Worm (Caenorhabditis elegans) whole organism, midembryonic: ENCODE data around the gene F35A5.2.

ENCODE experiments used
- T22C8.4 ChIP-seq: fragments of 200-800 bp; sonication (Bioruptor generic); IDR thresholded peaks from 2 replicates; pipeline ENCODE4 v1.3.6; 2022; ENCODE audit warnings: missing genetic modification characterization, missing compliant biosample characterization
- cog-1 ChIP-seq: sonication (generic microtip); optimal IDR thresholded peaks from 2 replicates; lab custom pipeline; 2016; ENCODE audit warnings: missing genetic modification characterization, missing compliant biosample characterization
- flt-1 ChIP-seq: fragments of 200-800 bp; sonication (Bioruptor generic); IDR thresholded peaks from 2 replicates; pipeline ENCODE4 v1.3.6; 2022; ENCODE audit warnings: missing genetic modification characterization, missing compliant biosample characterization
- klf-2 ChIP-seq: fragments of 200-800 bp; sonication (Bioruptor generic); conservative IDR thresholded peaks from 2 replicates; pipeline ENCODE4 v1.3.6; 2022; ENCODE audit warnings: missing genetic modification reagents, missing genetic modification characterization, missing compliant biosample characterization
- med-1 ChIP-seq: sonication (generic microtip); optimal IDR thresholded peaks from 2 replicates; lab custom pipeline; 2017; ENCODE audit warnings: missing genetic modification characterization, mild to moderate bottlenecking, missing compliant biosample characterization, antibody characterized with exemption, missing genetic modification reagents; ENCODE audit not compliant: insufficient read depth
- ref-1 ChIP-seq: fragments of 200-800 bp; sonication (Bioruptor generic); conservative IDR thresholded peaks from 2 replicates; pipeline ENCODE4 v1.3.6; 2022; ENCODE audit warnings: missing genetic modification reagents, missing genetic modification characterization, missing compliant biosample characterization
- tab-1 ChIP-seq: fragments of 200-800 bp; sonication (Bioruptor generic); IDR thresholded peaks from 2 replicates; pipeline ENCODE4 v1.3.6; 2022; ENCODE audit warnings: missing genetic modification characterization, missing compliant biosample characterization
- ztf-23 ChIP-seq: fragments of 200-800 bp; sonication (Bioruptor generic); IDR thresholded peaks from 2 replicates; pipeline ENCODE4 v1.3.6; 2022; ENCODE audit warnings: missing genetic modification reagents, missing genetic modification characterization, missing compliant biosample characterization
- ztf-29 ChIP-seq: fragments of 200-800 bp; sonication (Bioruptor generic); IDR thresholded peaks from 2 replicates; pipeline ENCODE4 v1.3.6; 2022; ENCODE audit warnings: missing genetic modification reagents, missing genetic modification characterization, missing compliant biosample characterization

- no peak for TF ChIP-seq flt-1 (GFP tag; lab: Robert Waterston, UW)
- no peak for TF ChIP-seq ztf-23 (GFP tag; lab: Robert Waterston, UW)
- no peak for TF ChIP-seq tab-1 (GFP tag; lab: Robert Waterston, UW)
- TF ChIP-seq T22C8.4 (GFP tag; lab: Robert Waterston, UW) = no peak
- no peak for TF ChIP-seq ztf-29 (GFP tag; lab: Robert Waterston, UW)
- no peak for TF ChIP-seq cog-1
- TF ChIP-seq med-1 (GFP tag; lab: Kevin White, UChicago) = no peak
- no peak for TF ChIP-seq klf-2 (GFP tag; lab: Robert Waterston, UW)
- TF ChIP-seq ref-1 (GFP tag; lab: Robert Waterston, UW) = no peak
Measured at ce11 chrX:3772405-3772804, 32.5 kb upstream of the F35A5.2 start, which contains the start of gene F47B7.2.
